Fruit fly (Drosophila melanogaster): ENCODE results near the gene CG4572.
A peak's percentile ranks its signal among the peaks of the same experiment; 100 is the strongest.

The CG4572 gene

dm6 chr3R:19908863-19909343, 44.7 kb upstream of the CG4572 start (continued):
- TF ChIP-seq CG3065 (GFP tag; optimal IDR thresholded peaks at IDR 0.05), result peak; percentile 55
- TF ChIP-seq Trl (optimal IDR thresholded peaks at IDR 0.05), result no peak
- TF ChIP-seq Trl (GFP tag; optimal IDR thresholded peaks at IDR 0.05), result peak; percentile 54
- TF ChIP-seq disco-r (GFP tag; optimal IDR thresholded peaks at IDR 0.05), result peak; percentile 63
- peak; percentile 91 for TF ChIP-seq Ptx1 (GFP tag; IDR thresholded peaks at IDR 0.05)
- TF ChIP-seq ap (GFP tag; IDR thresholded peaks at IDR 0.05), result peak; percentile 67; the same call in 1 of the 2 replicates
- TF ChIP-seq CG18476 (GFP tag; optimal IDR thresholded peaks at IDR 0.05), result peak; percentile 76
- TF ChIP-seq Taf1 (GFP tag; IDR thresholded peaks at IDR 0.05), result peak; percentile 59
- TF ChIP-seq Oaz (GFP tag; IDR thresholded peaks at IDR 0.05), result peak; percentile 69
- TF ChIP-seq gcm2 (GFP tag; optimal IDR thresholded peaks at IDR 0.05), result peak; percentile 56
- peak in 1 of 3 experiments; percentile 11 for TF ChIP-seq lola (GFP tag; optimal IDR thresholded peaks at IDR 0.05)
- TF ChIP-seq CG1602 (GFP tag; optimal IDR thresholded peaks at IDR 0.05), result peak; percentile 71
- no peak for TF ChIP-seq dan (GFP tag; IDR thresholded peaks at IDR 0.05)
- peak; percentile 90 for TF ChIP-seq lab (GFP tag; optimal IDR thresholded peaks at IDR 0.05)
- TF ChIP-seq Antp (GFP tag; optimal IDR thresholded peaks at IDR 0.05), result peak; percentile 89
- TF ChIP-seq lbe (GFP tag; optimal IDR thresholded peaks at IDR 0.05), result peak; percentile 42
- peak; percentile 15 for TF ChIP-seq kah (GFP tag; optimal IDR thresholded peaks at IDR 0.05)
- no peak for TF ChIP-seq CG1832 (GFP tag; optimal IDR thresholded peaks at IDR 0.05)
- TF ChIP-seq CG9932 (GFP tag; IDR thresholded peaks at IDR 0.05), result peak; percentile 76
- peak; percentile 76 for TF ChIP-seq ems (GFP tag; optimal IDR thresholded peaks at IDR 0.05)
- TF ChIP-seq gem (tag; optimal IDR thresholded peaks at IDR 0.05), result peak; percentile 89
- no peak for TF ChIP-seq Doc3 (GFP tag; IDR thresholded peaks at IDR 0.05; ENCODE audit: partially characterized antibody)
- TF ChIP-seq Hey (tag; optimal IDR thresholded peaks at IDR 0.05), result peak; percentile 17
- peak; percentile 72 for TF ChIP-seq en (GFP tag; optimal IDR thresholded peaks at IDR 0.05)
- peak; percentile 25 for TF ChIP-seq CTCF (GFP tag; optimal IDR thresholded peaks at IDR 0.05)
- TF ChIP-seq Fer3 (tag; optimal IDR thresholded peaks at IDR 0.05), result peak; percentile 74
- TF ChIP-seq CG4360 (GFP tag; IDR thresholded peaks at IDR 0.05), result peak; percentile 66
- no peak for TF ChIP-seq CG33557 (GFP tag; optimal IDR thresholded peaks at IDR 0.05)
- peak; percentile 86 for TF ChIP-seq CG11504 (tag; optimal IDR thresholded peaks at IDR 0.05)
- TF ChIP-seq D (optimal IDR thresholded peaks at IDR 0.05), result no peak
- TF ChIP-seq D (GFP tag; optimal IDR thresholded peaks at IDR 0.05), result peak; percentile 67
- TF ChIP-seq CG30431 (GFP tag; optimal IDR thresholded peaks at IDR 0.05), result peak; percentile 72
- peak; percentile 96 for TF ChIP-seq Med (GFP tag)
- TF ChIP-seq CG15073 (GFP tag; optimal IDR thresholded peaks at IDR 0.05), result peak; percentile 16
- no peak for TF ChIP-seq CG17912 (GFP tag; optimal IDR thresholded peaks at IDR 0.05)
- peak; percentile 10 for TF ChIP-seq mirr (GFP tag; optimal IDR thresholded peaks at IDR 0.05)
- peak; percentile 79 for TF ChIP-seq CG31224 (GFP tag; IDR thresholded peaks at IDR 0.05)
- TF ChIP-seq Ets65A (GFP tag), result peak; percentile 57
- peak; percentile 84 for TF ChIP-seq CG14667 (GFP tag; IDR thresholded peaks at IDR 0.05)
- no peak for TF ChIP-seq HLHmδ (GFP tag; optimal IDR thresholded peaks at IDR 0.05)
- TF ChIP-seq CG10147 (GFP tag; optimal IDR thresholded peaks at IDR 0.05), result peak; percentile 61
- TF ChIP-seq fd102C (GFP tag; optimal IDR thresholded peaks at IDR 0.05), result no peak
- TF ChIP-seq Awh (GFP tag; IDR thresholded peaks at IDR 0.05), result peak; percentile 87
- no peak for TF ChIP-seq CG15696 (tag; optimal IDR thresholded peaks at IDR 0.05)
- peak; percentile 78 for TF ChIP-seq onecut (GFP tag; IDR thresholded peaks at IDR 0.05)
- TF ChIP-seq CG7271 (tag; optimal IDR thresholded peaks at IDR 0.05), result no peak
- TF ChIP-seq MTF-1 (GFP tag; optimal IDR thresholded peaks at IDR 0.05; ENCODE audit: borderline replicate concordance), result peak; percentile 71
- TF ChIP-seq CG9215 (GFP tag; IDR thresholded peaks at IDR 0.05), result peak; percentile 39; the same call in 1 of the 2 replicates
- peak in 1 of 2 experiments; percentile 52 for TF ChIP-seq Eip74EF (GFP tag; optimal IDR thresholded peaks at IDR 0.05)
- peak; percentile 10 for TF ChIP-seq nom (GFP tag; optimal IDR thresholded peaks at IDR 0.05)
- peak; percentile 74 for TF ChIP-seq tap (tag; optimal IDR thresholded peaks at IDR 0.05)
